Worm (Caenorhabditis elegans) whole organism, midembryonic: ENCODE data around the gene spe-44.

Source experiments
- flt-1 ChIP-seq: fragments of 200-800 bp; sonication (Bioruptor generic); IDR thresholded peaks from 2 replicates; pipeline ENCODE4 v1.3.6; 2022; ENCODE audit warnings: missing genetic modification characterization, missing compliant biosample characterization
- med-1 ChIP-seq: sonication (generic microtip); optimal IDR thresholded peaks from 2 replicates; lab custom pipeline; 2017; ENCODE audit warnings: missing genetic modification characterization, mild to moderate bottlenecking, missing compliant biosample characterization, antibody characterized with exemption, missing genetic modification reagents; ENCODE audit not compliant: insufficient read depth

DNA sequence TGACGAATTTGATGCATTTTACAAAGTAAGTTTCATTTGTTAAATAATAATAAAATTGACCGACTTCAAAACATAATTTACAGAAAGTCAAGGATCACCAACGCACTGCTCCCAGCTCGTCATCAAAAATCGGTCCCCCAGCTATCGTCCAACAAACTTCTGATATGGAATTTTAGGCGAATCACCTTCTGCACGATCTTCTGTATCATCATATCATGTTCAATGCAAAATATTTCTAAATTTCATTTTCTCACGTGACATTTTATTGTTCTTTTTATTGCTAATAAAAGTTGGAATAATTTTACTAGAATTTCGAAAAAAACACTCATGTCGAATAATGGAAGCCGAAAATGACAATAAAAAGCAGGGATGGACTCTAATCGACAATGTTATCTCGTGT lies 43.8 kb downstream of the spe-44 start, which contains the start of gene acl-13:
- TF ChIP-seq flt-1 (GFP tag; lab: Robert Waterston, UW) = no peak
- no peak for TF ChIP-seq med-1
